Worm (Caenorhabditis elegans) whole organism, early embryonic: ENCODE data around the gene F21D9.3.
"Not testable (repeated sequence)": the region's sequence is repeated elsewhere in the genome, so short reads cannot be mapped to it uniquely, and the experiment has no call there.

Experiments
- aly-1 ChIP-seq: sonication (generic microtip); optimal IDR thresholded peaks from 2 replicates; lab custom pipeline; 2016; ENCODE audit warnings: missing genetic modification characterization, missing compliant biosample characterization
- flt-1 ChIP-seq: fragments of 200-800 bp; sonication (Bioruptor generic); IDR thresholded peaks from 2 replicates; pipeline ENCODE4 v1.3.6; 2022; ENCODE audit warnings: missing genetic modification characterization, missing compliant biosample characterization

DNA sequence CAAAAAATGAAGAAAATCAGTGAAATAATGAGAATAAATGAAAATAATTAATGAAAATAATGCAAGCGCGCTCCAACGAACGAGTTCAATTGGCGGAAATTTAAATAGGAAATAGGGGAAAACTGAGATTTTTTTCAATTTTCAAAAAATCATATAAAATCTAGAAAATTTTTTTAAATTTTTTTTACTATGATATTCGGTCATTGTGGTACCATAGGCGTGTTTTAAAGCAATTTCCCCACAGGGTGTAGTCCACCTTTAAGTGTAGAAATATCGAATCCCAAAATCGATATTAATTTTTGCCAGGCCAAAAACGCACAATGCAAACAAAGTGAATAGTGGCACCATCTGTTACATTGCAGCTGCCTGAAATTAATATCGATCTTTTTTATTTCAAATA is 6.6 kb upstream of the F21D9.3 start, which contains the start of gene F21D9.1:
- not testable (repeated sequence) for TF ChIP-seq aly-1, flt-1
